Fruit fly (Drosophila melanogaster): ENCODE results near the gene CG13921.

The CG13921 gene

dm6 chr3L:1737898-1738322 is 8.8 kb upstream of the CG13921 start, which contains the start of gene PIG-Wb:
TSS of gene PIG-Wb (minus strand) at chr3L:1738106.
- TF ChIP-seq kay (GFP tag; ENCODE audit: borderline replicate concordance) (no peak), cic (GFP tag; optimal IDR thresholded peaks at IDR 0.05) (peak; percentile 41), CG12768 (GFP tag; optimal IDR thresholded peaks at IDR 0.05) (peak; percentile 25)

dm6 chr3L:1738375-1739328 is 8.1 kb upstream of the CG13921 start, which contains the start of gene Gk2:
TSS of gene Gk2 (plus strand) at chr3L:1738407.
- TF ChIP-seq toe (GFP tag; optimal IDR thresholded peaks at IDR 0.05) (no peak), pad (GFP tag; optimal IDR thresholded peaks at IDR 0.05) (no peak), Crg-1 (GFP tag; optimal IDR thresholded peaks at IDR 0.05) (no peak), CG5204 (GFP tag; optimal IDR thresholded peaks at IDR 0.05) (no peak), Mnt (GFP tag; optimal IDR thresholded peaks at IDR 0.05) (peak; percentile 27), CG12768 (GFP tag; optimal IDR thresholded peaks at IDR 0.05) (peak; percentile 13), CG14711 (tag; optimal IDR thresholded peaks at IDR 0.05) (no peak), cic (GFP tag; optimal IDR thresholded peaks at IDR 0.05) (peak; percentile 10), CG7045 (GFP tag; optimal IDR thresholded peaks at IDR 0.05) (no peak), tj (GFP tag; optimal IDR thresholded peaks at IDR 0.05) (no peak)

- TF ChIP-seq CG12768 (GFP tag; optimal IDR thresholded peaks at IDR 0.05) (peak; percentile 43), toe (GFP tag; optimal IDR thresholded peaks at IDR 0.05) (no peak), bab1 (GFP tag; optimal IDR thresholded peaks at IDR 0.05) (no peak), tj (GFP tag; optimal IDR thresholded peaks at IDR 0.05) (peak; percentile 90), CG33017 (tag; optimal IDR thresholded peaks at IDR 0.05) (no peak), cic (GFP tag; optimal IDR thresholded peaks at IDR 0.05) (peak; percentile 47)
These were observed 7.1 kb upstream of the CG13921 start for dm6 chr3L:1739522-1740128.

- TF ChIP-seq CG14711 (tag; optimal IDR thresholded peaks at IDR 0.05) (no peak), CG5204 (GFP tag; optimal IDR thresholded peaks at IDR 0.05) (peak; percentile 15), CG33017 (tag; optimal IDR thresholded peaks at IDR 0.05) (peak; percentile 44), Hr96 (GFP tag; optimal IDR thresholded peaks at IDR 0.05) (peak; percentile 7), cic (GFP tag; optimal IDR thresholded peaks at IDR 0.05) (no peak), tj (GFP tag; optimal IDR thresholded peaks at IDR 0.05) (peak; percentile 33), bab1 (GFP tag; optimal IDR thresholded peaks at IDR 0.05) (peak; percentile 16), Crg-1 (GFP tag; optimal IDR thresholded peaks at IDR 0.05) (peak; percentile 25)
These were observed 6.4 kb upstream of the CG13921 start for dm6 chr3L:1740129-1740975.

- TF ChIP-seq toe (GFP tag; optimal IDR thresholded peaks at IDR 0.05) = peak; percentile 8
- peak; percentile 12 for TF ChIP-seq CG5204 (GFP tag; optimal IDR thresholded peaks at IDR 0.05)
- TF ChIP-seq cnc (optimal IDR thresholded peaks at IDR 0.05) = no peak
- no peak for TF ChIP-seq CG7101 (tag; optimal IDR thresholded peaks at IDR 0.05)
- no peak for TF ChIP-seq CG7045 (GFP tag; optimal IDR thresholded peaks at IDR 0.05)
- no peak for TF ChIP-seq Mnt (GFP tag; optimal IDR thresholded peaks at IDR 0.05)
- TF ChIP-seq pad (GFP tag; optimal IDR thresholded peaks at IDR 0.05) = no peak
These were observed 5.6 kb upstream of the CG13921 start for dm6 chr3L:1741107-1741506.

dm6 chr3L:1741655-1742551 is 4.8 kb upstream of the CG13921 start:
- TF ChIP-seq CG5204 (GFP tag; optimal IDR thresholded peaks at IDR 0.05) = peak; percentile 2
- peak; percentile 12 for TF ChIP-seq tj (GFP tag; optimal IDR thresholded peaks at IDR 0.05)
- no peak for TF ChIP-seq CG33017 (tag; optimal IDR thresholded peaks at IDR 0.05)
- no peak for TF ChIP-seq toe (GFP tag; optimal IDR thresholded peaks at IDR 0.05)
- no peak for TF ChIP-seq Hr96 (GFP tag; optimal IDR thresholded peaks at IDR 0.05)
- no peak for TF ChIP-seq CG14711 (tag; optimal IDR thresholded peaks at IDR 0.05)
- TF ChIP-seq kay (GFP tag; ENCODE audit: borderline replicate concordance) = no peak
- TF ChIP-seq CG11617 (GFP tag; optimal IDR thresholded peaks at IDR 0.05) = no peak
- TF ChIP-seq CG1620 (GFP tag; optimal IDR thresholded peaks at IDR 0.05) = no peak
- peak; percentile 66 for TF ChIP-seq cic (GFP tag; optimal IDR thresholded peaks at IDR 0.05)
- TF ChIP-seq CG12768 (GFP tag; optimal IDR thresholded peaks at IDR 0.05) = peak; percentile 27
- peak; percentile 23 for TF ChIP-seq Mnt (GFP tag; optimal IDR thresholded peaks at IDR 0.05)
- no peak for TF ChIP-seq ovo (GFP tag; optimal IDR thresholded peaks at IDR 0.05)
- TF ChIP-seq cnc (optimal IDR thresholded peaks at IDR 0.05) = no peak
- peak; percentile 1 for TF ChIP-seq pad (GFP tag; optimal IDR thresholded peaks at IDR 0.05)
